Fruit fly (Drosophila melanogaster): ENCODE measurements around the gene bigmax.
A peak's percentile ranks its signal among the peaks of the same experiment; 100 is the strongest.

Gene bigmax

DNA sequence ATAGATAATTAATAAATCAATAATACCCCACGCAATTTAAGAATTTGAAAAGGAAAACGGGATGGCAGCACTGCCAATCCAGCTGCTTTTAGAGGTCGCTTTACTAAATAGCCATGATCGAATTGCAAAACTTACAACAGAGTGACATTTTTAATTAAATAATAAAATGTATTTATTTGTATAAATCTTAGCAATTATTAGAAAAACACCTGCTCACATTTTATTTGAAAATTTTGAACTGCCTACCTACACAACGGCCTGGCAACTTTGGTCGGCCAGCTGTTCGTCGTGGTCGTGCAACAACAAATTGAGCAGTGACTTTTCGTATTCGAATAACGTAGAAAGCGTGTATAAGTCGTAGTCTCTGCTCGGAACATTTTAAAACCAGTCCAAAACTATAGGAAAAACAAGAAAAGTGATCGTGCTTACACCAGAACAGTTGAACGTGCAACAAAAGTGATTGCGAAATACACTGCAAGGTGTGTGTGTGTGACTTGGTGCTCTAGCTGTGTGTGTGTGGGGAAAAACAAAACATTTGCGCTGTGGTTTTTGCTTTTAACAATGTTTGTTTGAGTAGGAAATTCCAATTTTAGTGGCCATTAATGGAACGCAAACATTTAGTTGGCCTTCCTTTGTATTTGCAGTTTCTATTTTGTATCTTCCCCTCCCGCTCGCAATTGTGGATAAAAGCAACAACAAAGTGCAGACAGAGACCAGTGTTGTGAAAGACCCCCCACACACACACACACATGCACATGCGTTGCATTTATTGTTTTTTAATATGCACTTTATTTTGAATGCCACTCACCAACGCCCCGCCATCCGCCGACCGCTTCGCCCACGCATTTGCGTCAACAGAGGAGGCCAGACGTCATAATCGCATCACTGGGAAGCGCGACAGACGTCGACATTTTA, 13.5 kb downstream of the bigmax start, which contains the start of gene CG5938 (continued):
- TF ChIP-seq Sox102F (GFP tag; optimal IDR thresholded peaks at IDR 0.05), result peak; percentile 40
- peak; percentile 13 for TF ChIP-seq dmrt11E (tag; optimal IDR thresholded peaks at IDR 0.05)
- peak; percentile 6 for TF ChIP-seq cwo (GFP tag; optimal IDR thresholded peaks at IDR 0.05)
- peak; percentile 35 for TF ChIP-seq CG12659 (GFP tag; optimal IDR thresholded peaks at IDR 0.05)
- TF ChIP-seq CG3065 (GFP tag; optimal IDR thresholded peaks at IDR 0.05), result no peak
- TF ChIP-seq CG9727 (GFP tag; optimal IDR thresholded peaks at IDR 0.05), result peak; percentile 10
- TF ChIP-seq psq (GFP tag; optimal IDR thresholded peaks at IDR 0.05), result no peak
- TF ChIP-seq B-H2 (GFP tag; optimal IDR thresholded peaks at IDR 0.05), result peak; percentile 46
- peak; percentile 25 for TF ChIP-seq BEAF-32 (GFP tag; optimal IDR thresholded peaks at IDR 0.05)
- TF ChIP-seq CG7839 (tag; optimal IDR thresholded peaks at IDR 0.05), result peak; percentile 18
- TF ChIP-seq Dp (GFP tag; optimal IDR thresholded peaks at IDR 0.05), result peak; percentile 66
- TF ChIP-seq lab (GFP tag; optimal IDR thresholded peaks at IDR 0.05), result peak; percentile 46
- TF ChIP-seq CG14710 (tag; optimal IDR thresholded peaks at IDR 0.05), result peak; percentile 58
- TF ChIP-seq lilli (GFP tag; optimal IDR thresholded peaks at IDR 0.05), result peak; percentile 27
- TF ChIP-seq Xbp1 (GFP tag; optimal IDR thresholded peaks at IDR 0.05), result peak; percentile 7
- no peak for TF ChIP-seq fru (optimal IDR thresholded peaks at IDR 0.05)
- peak; percentile 75 for TF ChIP-seq E2f2 (GFP tag; IDR thresholded peaks at IDR 0.05)
- TF ChIP-seq Nf-YC (tag; optimal IDR thresholded peaks at IDR 0.05), result peak; percentile 23
- TF ChIP-seq Side (GFP tag; optimal IDR thresholded peaks at IDR 0.05), result no peak
- TF ChIP-seq CG10209 (GFP tag; optimal IDR thresholded peaks at IDR 0.05), result peak; percentile 8
- no peak for TF ChIP-seq CG6854 (GFP tag; optimal IDR thresholded peaks at IDR 0.05)
- TF ChIP-seq bcd (GFP tag; optimal IDR thresholded peaks at IDR 0.05), result peak; percentile 7
- TF ChIP-seq CG14441 (GFP tag; IDR thresholded peaks at IDR 0.05), result 0 out of 2 replicates have a peak, but pooled peaks have one; percentile 29
- TF ChIP-seq MTF-1 (GFP tag; optimal IDR thresholded peaks at IDR 0.05; ENCODE audit: borderline replicate concordance), result no peak
- no peak for TF ChIP-seq CG1024 (GFP tag; IDR thresholded peaks at IDR 0.05)
- TF ChIP-seq Fer1 (GFP tag; optimal IDR thresholded peaks at IDR 0.05), result peak; percentile 22
- TF ChIP-seq CG15601 (tag; optimal IDR thresholded peaks at IDR 0.05), result peak; percentile 19
- peak; percentile 4 for TF ChIP-seq CG8478 (optimal IDR thresholded peaks at IDR 0.05)
- TF ChIP-seq seq (GFP tag; IDR thresholded peaks at IDR 0.05), result peak; percentile 62
- peak; percentile 67 for TF ChIP-seq row (GFP tag; IDR thresholded peaks at IDR 0.05)
- peak; percentile 58 for TF ChIP-seq CG13775 (GFP tag; optimal IDR thresholded peaks at IDR 0.05)
- TF ChIP-seq NfI (GFP tag; optimal IDR thresholded peaks at IDR 0.05), result peak; percentile 47
- peak; percentile 46 for TF ChIP-seq CG2678 (tag; optimal IDR thresholded peaks at IDR 0.05)
- TF ChIP-seq CG2712 (tag; optimal IDR thresholded peaks at IDR 0.05), result peak; percentile 50
- TF ChIP-seq CG17385 (GFP tag; optimal IDR thresholded peaks at IDR 0.05), result peak; percentile 48
- no peak for TF ChIP-seq E2f1 (GFP tag; IDR thresholded peaks at IDR 0.05)
- TF ChIP-seq maf-S (GFP tag; optimal IDR thresholded peaks at IDR 0.05), result no peak
- peak; percentile 90 for TF ChIP-seq cg (GFP tag; optimal IDR thresholded peaks at IDR 0.05)
- TF ChIP-seq YL-1 (GFP tag; optimal IDR thresholded peaks at IDR 0.05), result peak; percentile 35
- peak; percentile 24 for TF ChIP-seq CG17359 (tag; optimal IDR thresholded peaks at IDR 0.05)
- TF ChIP-seq CG18599 (GFP tag; optimal IDR thresholded peaks at IDR 0.05), result peak; percentile 29
- peak; percentile 1 for TF ChIP-seq tup (GFP tag; optimal IDR thresholded peaks at IDR 0.05)
- no peak for TF ChIP-seq nerfin-2 (GFP tag; IDR thresholded peaks at IDR 0.05; ENCODE audit: partially characterized antibody)
- peak; percentile 73 for TF ChIP-seq MESR4 (GFP tag; optimal IDR thresholded peaks at IDR 0.05)
- peak; percentile 44 for TF ChIP-seq CG3847 (GFP tag; IDR thresholded peaks at IDR 0.05)
- 0 out of 3 replicates have a peak, but pooled peaks have one; percentile 31 for TF ChIP-seq so (GFP tag; IDR thresholded peaks at IDR 0.05)
- TF ChIP-seq CG34376 (GFP tag; optimal IDR thresholded peaks at IDR 0.05), result peak; percentile 8
- peak; percentile 79 for TF ChIP-seq CG10267 (tag; optimal IDR thresholded peaks at IDR 0.05)

All from whole organism, embryonic.